Fruit fly (Drosophila melanogaster) S2 (cell line): ENCODE measurements around the gene klar.

ENCODE experiments used
- CG8478 ChIP-seq: fragments of >200 bp; optimal IDR thresholded peaks from 2 replicates; lab custom pipeline; 2018
- CTCF ChIP-seq, 2 experiments: fragments of >200 bp; optimal IDR thresholded peaks; 2 replicates each; lab custom pipeline; 2018

The klar gene

dm6 chr3L:542863-543635, 2.6 kb upstream of the klar start, which contains the start of the genes Cypl and Hipk:
Gene Cypl (minus strand): TSS chr3L:542931.
Gene Hipk (plus strand): TSS chr3L:543060.
- TF ChIP-seq CTCF (optimal IDR thresholded peaks at IDR 0.05; lab: Kevin White, UChicago): peak in 1 of 2 experiments; percentile 5
- no peak for TF ChIP-seq CG8478 (lab: Kevin White, UChicago)

DNA sequence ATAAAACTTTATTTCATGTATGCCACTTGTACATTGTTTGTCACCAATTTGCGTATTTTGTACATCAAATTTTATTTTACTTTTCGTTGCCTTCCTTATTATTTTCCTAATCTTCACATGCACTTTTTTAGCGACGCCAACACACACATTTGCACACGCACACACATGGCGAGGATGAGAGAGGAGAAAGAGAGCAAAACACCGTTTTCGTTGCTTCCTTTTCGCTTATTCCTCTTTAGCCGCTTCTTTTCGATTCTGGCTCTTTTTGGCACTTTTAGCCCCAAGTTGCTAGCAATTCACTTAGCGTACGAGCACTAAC, 366 bp downstream of the klar start:
- TF ChIP-seq CG8478 (lab: Kevin White, UChicago): no peak
- no peak for TF ChIP-seq CTCF (optimal IDR thresholded peaks at IDR 0.05; lab: Kevin White, UChicago)

DNA sequence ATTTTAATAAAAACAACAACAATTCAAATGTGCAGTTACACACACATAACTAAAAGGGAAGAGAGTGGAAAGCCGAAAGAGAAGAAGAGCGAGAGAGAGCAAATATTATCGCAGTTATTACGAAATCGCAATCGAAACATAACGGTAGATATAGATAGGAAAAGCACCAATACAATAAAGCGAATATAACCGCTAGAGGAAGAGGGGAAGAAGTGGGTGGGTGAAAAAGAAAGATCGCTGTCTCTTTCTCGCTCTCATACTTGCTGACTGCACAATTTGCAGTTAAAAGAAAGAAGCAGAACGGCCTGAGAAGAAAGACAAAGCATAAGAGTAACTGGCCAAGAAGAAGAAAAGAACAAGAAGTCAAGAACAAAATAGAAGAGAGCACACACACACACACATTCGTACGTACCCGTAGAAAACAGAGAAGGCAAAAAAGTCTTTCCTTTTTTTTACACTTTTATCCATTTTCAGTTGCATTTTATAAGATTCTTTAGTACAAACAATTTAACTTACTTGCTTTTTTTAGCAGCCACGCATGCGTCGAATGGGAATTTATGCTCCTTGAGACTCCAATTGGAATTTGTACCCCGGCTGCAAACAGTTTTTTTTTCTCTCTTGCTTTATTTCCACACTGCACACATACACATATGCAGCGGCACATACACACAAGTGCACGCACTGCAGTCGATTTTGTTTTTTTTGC, 878 bp downstream of the klar start:
- TF ChIP-seq CG8478 (lab: Kevin White, UChicago) (no peak), CTCF (optimal IDR thresholded peaks at IDR 0.05; lab: Kevin White, UChicago) (no peak)

dm6 chr3L:536104-536503, 4.3 kb downstream of the klar start:
- no peak for TF ChIP-seq CTCF (optimal IDR thresholded peaks at IDR 0.05; lab: Kevin White, UChicago)
- TF ChIP-seq CG8478 (lab: Kevin White, UChicago): no peak

DNA sequence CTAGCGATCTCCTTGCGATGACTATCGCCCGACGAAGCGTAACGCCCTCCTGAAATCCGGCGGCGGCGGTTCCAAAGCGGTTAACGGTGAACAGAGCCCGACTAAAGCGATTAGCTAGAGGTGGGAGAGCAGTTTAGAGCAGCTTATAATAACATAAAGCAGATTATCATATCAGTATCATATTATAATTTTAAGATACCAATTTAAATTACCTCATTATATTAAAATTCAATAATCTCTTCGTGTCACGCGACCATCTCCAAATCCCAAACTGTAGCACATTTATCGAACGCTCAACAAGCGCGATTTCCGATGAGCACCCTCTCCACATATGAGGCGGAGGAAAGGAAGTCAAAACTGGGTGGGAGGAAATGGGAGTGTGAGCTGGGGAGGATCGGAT, 6.6 kb downstream of the klar start:
- no peak for TF ChIP-seq CTCF (optimal IDR thresholded peaks at IDR 0.05; lab: Kevin White, UChicago)
- TF ChIP-seq CG8478 (lab: Kevin White, UChicago): no peak

DNA sequence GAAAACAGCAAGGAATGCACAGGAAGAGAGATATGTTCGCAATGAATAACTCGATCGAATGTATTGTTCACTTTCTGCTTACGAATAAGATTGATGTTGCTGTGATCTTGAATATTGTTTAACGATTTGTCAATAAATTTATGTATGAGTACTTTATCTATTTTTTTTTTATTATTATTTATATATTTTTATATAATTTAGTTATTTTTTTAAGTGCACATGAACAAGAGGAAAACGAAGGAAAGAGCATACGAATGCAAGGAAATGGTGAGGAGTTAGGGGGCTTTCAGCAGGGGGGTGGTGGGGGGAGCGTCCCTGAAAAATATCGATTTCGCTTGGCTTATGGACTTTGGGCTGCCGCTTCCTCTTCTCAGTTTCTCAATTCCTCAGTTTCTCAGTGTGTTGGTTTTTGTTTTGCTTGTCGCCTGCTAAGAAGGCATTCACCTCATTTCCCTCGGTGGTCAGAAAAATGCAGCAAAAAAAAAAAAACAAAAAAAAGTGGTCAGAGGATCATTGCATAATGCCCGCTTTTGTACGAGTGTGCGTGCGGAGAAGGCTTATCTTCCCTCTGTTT, 9.0 kb downstream of the klar start:
- TF ChIP-seq CTCF (optimal IDR thresholded peaks at IDR 0.05; lab: Kevin White, UChicago): no peak
- no peak for TF ChIP-seq CG8478 (lab: Kevin White, UChicago)

DNA sequence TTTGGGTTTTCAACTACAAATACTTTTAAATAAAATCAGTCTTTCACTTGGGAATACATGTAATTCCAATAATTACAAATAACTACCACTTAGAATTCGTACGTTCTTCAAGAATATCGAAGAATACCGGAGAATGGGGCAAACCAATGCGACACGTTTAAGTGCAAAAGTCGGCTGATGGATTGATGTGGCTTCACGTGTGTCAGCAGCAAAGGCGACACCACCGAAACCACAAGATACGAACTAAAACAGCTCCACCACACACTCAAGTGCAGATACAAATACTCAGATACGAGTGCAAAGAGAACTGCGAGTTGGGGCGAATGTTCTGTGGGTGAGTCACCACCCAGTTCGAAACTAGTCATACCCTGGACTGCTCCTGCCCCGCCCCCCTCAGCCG, 9.6 kb downstream of the klar start:
- TF ChIP-seq CTCF (optimal IDR thresholded peaks at IDR 0.05; lab: Kevin White, UChicago) (no peak), CG8478 (lab: Kevin White, UChicago) (no peak)

dm6 chr3L:528037-528436, 12.4 kb downstream of the klar start, which contains the start of gene CG34269:
Gene CG34269 (plus strand): TSS chr3L:528337.
- TF ChIP-seq CG8478 (lab: Kevin White, UChicago) (no peak), CTCF (optimal IDR thresholded peaks at IDR 0.05; lab: Kevin White, UChicago) (no peak)

DNA sequence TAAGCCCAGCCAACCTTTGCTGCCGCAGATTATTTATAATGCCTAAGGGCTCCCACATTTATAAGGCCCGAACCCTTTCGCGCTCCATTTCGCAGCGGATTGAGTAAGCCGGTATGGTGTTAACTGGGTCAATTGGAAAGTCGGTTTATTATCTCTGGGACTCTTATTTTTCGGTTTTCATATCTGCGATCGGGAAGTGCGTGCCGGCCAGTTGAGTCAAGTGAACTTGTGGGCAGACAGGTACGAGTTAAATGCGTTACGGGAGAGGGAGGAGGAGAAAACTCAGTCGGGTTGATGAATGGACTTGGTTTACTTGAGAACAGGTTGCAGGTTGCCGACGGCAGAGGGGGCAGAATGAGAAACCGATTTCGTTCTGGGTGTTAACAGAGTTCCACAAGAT, 16.2 kb downstream of the klar start:
- no peak for TF ChIP-seq CG8478 (lab: Kevin White, UChicago)
- TF ChIP-seq CTCF (optimal IDR thresholded peaks at IDR 0.05; lab: Kevin White, UChicago): no peak

DNA sequence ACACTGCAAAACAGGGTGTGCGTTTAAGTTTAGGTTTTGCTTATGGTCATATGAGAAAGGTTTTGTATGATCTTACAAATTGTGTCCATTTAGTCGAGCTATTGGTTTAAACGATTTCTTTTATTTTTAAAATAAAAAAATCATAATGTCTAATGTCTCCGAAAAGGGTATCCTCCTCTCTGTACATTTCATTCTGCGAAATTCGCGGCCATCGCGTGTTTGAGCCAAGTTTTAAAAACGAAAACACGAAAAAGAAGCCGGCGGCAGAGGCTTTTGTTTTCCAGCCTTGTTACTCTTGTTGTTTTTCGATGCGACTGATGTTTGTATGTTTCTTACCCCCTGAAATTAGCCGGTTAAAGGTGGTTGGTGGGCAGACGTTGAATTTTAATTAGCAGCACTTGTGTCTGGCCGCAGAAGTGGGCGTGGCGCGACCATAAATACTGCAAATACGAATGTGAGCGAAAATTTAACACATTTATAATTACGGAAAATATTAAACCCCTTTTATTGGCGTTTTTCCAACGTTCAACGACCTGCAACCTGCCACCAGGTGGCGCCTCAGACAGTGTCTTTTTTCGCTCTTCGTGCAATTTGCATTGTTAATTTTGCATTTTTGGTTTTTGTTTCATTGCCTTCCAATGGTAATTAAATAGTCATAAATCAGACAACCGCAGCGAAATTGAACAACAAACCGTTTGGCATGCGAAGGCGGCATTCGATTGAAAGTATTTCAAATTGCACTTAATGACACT, 19.8 kb downstream of the klar start:
- TF ChIP-seq CG8478 (lab: Kevin White, UChicago) (no peak), CTCF (optimal IDR thresholded peaks at IDR 0.05; lab: Kevin White, UChicago) (peak; percentile 75)

- TF ChIP-seq CTCF (optimal IDR thresholded peaks at IDR 0.05; lab: Kevin White, UChicago) (no peak), CG8478 (lab: Kevin White, UChicago) (no peak)
Measured at dm6 chr3L:516948-517599, 23.3 kb downstream of the klar start.

DNA sequence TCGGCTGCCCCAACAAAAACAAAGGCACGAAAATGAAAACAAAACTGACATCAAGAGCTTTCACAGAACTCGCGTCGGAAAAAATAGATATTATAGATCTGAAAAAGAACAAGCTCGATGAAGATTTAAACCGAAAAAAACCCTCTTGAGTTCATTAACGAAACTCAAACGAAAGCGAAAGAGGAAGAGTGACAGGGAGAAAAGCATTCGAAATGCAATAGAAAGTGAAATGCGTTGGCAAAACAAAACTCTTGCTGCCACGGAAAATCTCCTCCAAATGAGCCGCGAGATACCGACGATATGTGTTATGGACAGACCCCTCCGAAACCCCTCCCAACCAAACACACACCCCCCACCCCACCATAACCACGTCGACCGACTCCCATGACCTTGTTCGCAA, 23.9 kb downstream of the klar start:
- TF ChIP-seq CG8478 (lab: Kevin White, UChicago): no peak

DNA sequence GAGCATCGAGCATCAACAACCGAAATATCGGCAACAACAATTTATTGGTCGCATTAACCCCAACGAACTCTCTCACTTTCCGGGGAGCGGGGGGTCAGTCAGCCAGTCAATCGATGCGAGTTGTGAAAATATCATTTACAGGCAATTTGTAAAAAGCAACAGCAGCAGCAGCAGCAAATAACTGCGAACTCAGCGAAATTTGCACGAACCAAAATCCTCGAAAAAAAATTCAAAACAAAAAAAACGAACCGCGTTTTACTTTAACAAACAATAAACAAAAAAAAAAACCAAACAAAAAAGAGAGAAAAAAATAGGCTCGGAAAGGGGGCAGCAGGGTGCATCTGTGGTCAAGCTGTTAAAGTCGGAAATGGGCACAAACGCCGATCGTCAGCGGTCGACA, 24.8 kb downstream of the klar start:
- TF ChIP-seq CTCF (optimal IDR thresholded peaks at IDR 0.05; lab: Kevin White, UChicago) (no peak), CG8478 (lab: Kevin White, UChicago) (no peak)

- no peak for TF ChIP-seq CG8478 (lab: Kevin White, UChicago)
- TF ChIP-seq CTCF (optimal IDR thresholded peaks at IDR 0.05; lab: Kevin White, UChicago): no peak
Measured at dm6 chr3L:513656-514055, 26.8 kb downstream of the klar start.
